Worm (Caenorhabditis elegans) whole organism, late embryonic: ENCODE results near the gene egl-36.

Experiments
- C08G9.2 ChIP-seq: sonication (generic microtip); optimal IDR thresholded peaks from 2 replicates; lab custom pipeline; 2016; ENCODE audit warnings: mild to moderate bottlenecking, missing genetic modification characterization, moderate library complexity, missing compliant biosample characterization
- K02D7.2 ChIP-seq: sonication (generic microtip); optimal IDR thresholded peaks from 2 replicates; lab custom pipeline; 2017; ENCODE audit warnings: mild to moderate bottlenecking, missing genetic modification characterization, missing compliant biosample characterization
- K09A11.1 ChIP-seq: sonication (generic microtip); optimal IDR thresholded peaks from 2 replicates; lab custom pipeline; 2017; ENCODE audit warnings: antibody characterized with exemption, mild to moderate bottlenecking, missing genetic modification characterization, missing compliant biosample characterization; ENCODE audit not compliant: insufficient read depth
- T23F11.4 ChIP-seq: fragments of 200-800 bp; sonication (Bioruptor generic); optimal IDR thresholded peaks from 2 replicates; lab custom pipeline; 2018; ENCODE audit warnings: mild to moderate bottlenecking, missing genetic modification characterization, missing compliant biosample characterization
- Y22D7AL.16 ChIP-seq: sonication (generic microtip); optimal IDR thresholded peaks from 2 replicates; lab custom pipeline; 2016; ENCODE audit warnings: missing genetic modification characterization, missing compliant biosample characterization
- ahr-1 ChIP-seq: sonication (generic microtip); optimal IDR thresholded peaks from 2 replicates; lab custom pipeline; 2016; ENCODE audit warnings: missing genetic modification characterization, missing compliant biosample characterization
- ama-1 ChIP-seq: fragments of 150-350 bp; optimal IDR thresholded peaks from 2 replicates; lab custom pipeline; 2014
- ceh-14 ChIP-seq: sonication (generic microtip); optimal IDR thresholded peaks from 2 replicates; lab custom pipeline; 2016; ENCODE audit warnings: missing genotype, missing genetic modification characterization, missing compliant biosample characterization
- ceh-2 ChIP-seq: sonication (generic microtip); optimal IDR thresholded peaks from 2 replicates; lab custom pipeline; 2016; ENCODE audit warnings: missing genotype, missing genetic modification characterization, missing compliant biosample characterization
- ceh-24 ChIP-seq: sonication (generic microtip); optimal IDR thresholded peaks from 2 replicates; lab custom pipeline; 2016; ENCODE audit warnings: mild to moderate bottlenecking, missing genetic modification characterization, missing compliant biosample characterization
- ceh-30 ChIP-seq: fragments of 150-350 bp; optimal IDR thresholded peaks from 2 replicates; lab custom pipeline; 2014; ENCODE audit warnings: missing biosample characterization, missing genetic modification characterization
- ceh-34 ChIP-seq: sonication (generic microtip); optimal IDR thresholded peaks from 2 replicates; lab custom pipeline; 2016; ENCODE audit warnings: mild to moderate bottlenecking, missing genetic modification characterization, missing compliant biosample characterization
- ceh-48 ChIP-seq: sonication (generic microtip); optimal IDR thresholded peaks from 2 replicates; lab custom pipeline; 2016; ENCODE audit warnings: missing genetic modification characterization, inconsistent platforms, missing compliant biosample characterization
- ceh-6 ChIP-seq: fragments of 200-800 bp; sonication (Bioruptor generic); optimal IDR thresholded peaks from 2 replicates; lab custom pipeline; 2018; ENCODE audit warnings: mild to moderate bottlenecking, missing genetic modification characterization, missing compliant biosample characterization
- dmd-4 ChIP-seq: sonication (generic microtip); optimal IDR thresholded peaks from 2 replicates; lab custom pipeline; 2016; ENCODE audit warnings: borderline replicate concordance, missing genetic modification characterization, missing compliant biosample characterization
- elt-4 ChIP-seq: sonication (generic microtip); optimal IDR thresholded peaks from 2 replicates; lab custom pipeline; 2016; ENCODE audit warnings: missing genetic modification characterization, missing compliant biosample characterization
- fax-1 ChIP-seq: sonication (generic microtip); optimal IDR thresholded peaks from 2 replicates; lab custom pipeline; 2016; ENCODE audit warnings: missing genotype, missing genetic modification characterization, missing compliant biosample characterization
- fkh-10 ChIP-seq: fragments of 150-350 bp; optimal IDR thresholded peaks from 2 replicates; lab custom pipeline; 2014; ENCODE audit warnings: missing biosample characterization, missing genetic modification reagents, missing genetic modification characterization
- hlh-13 ChIP-seq: fragments of 200-800 bp; sonication (Bioruptor generic); optimal IDR thresholded peaks from 2 replicates; lab custom pipeline; 2018; ENCODE audit warnings: mild to moderate bottlenecking, missing genetic modification characterization, missing compliant biosample characterization
- hlh-30 ChIP-seq: sonication (generic microtip); optimal IDR thresholded peaks from 2 replicates; lab custom pipeline; 2017; ENCODE audit warnings: antibody characterized with exemption, missing genetic modification characterization, missing compliant biosample characterization; ENCODE audit not compliant: insufficient read depth
- hlh-6 ChIP-seq: sonication (generic microtip); optimal IDR thresholded peaks from 2 replicates; lab custom pipeline; 2016; ENCODE audit warnings: missing genotype, missing genetic modification characterization, missing compliant biosample characterization
- hlh-8 ChIP-seq: sonication (generic microtip); optimal IDR thresholded peaks from 2 replicates; lab custom pipeline; 2016; ENCODE audit warnings: missing genotype, missing genetic modification characterization, missing compliant biosample characterization
- lim-6 ChIP-seq: sonication (generic microtip); optimal IDR thresholded peaks from 2 replicates; lab custom pipeline; 2016; ENCODE audit warnings: missing genetic modification characterization, missing compliant biosample characterization
- madf-2 ChIP-seq: sonication (generic microtip); optimal IDR thresholded peaks from 2 replicates; lab custom pipeline; 2017; ENCODE audit warnings: missing genetic modification characterization, missing compliant biosample characterization
- nfya-1 ChIP-seq: sonication (generic microtip); optimal IDR thresholded peaks from 2 replicates; lab custom pipeline; 2017; ENCODE audit warnings: missing genetic modification characterization, mild to moderate bottlenecking, missing compliant biosample characterization, antibody characterized with exemption, moderate library complexity
- nhr-11 ChIP-seq: fragments of 150-350 bp; optimal IDR thresholded peaks from 2 replicates; lab custom pipeline; 2014; ENCODE audit warnings: missing biosample characterization, missing genetic modification characterization
- odd-2 ChIP-seq: sonication (generic microtip); optimal IDR thresholded peaks from 2 replicates; lab custom pipeline; 2017; ENCODE audit warnings: antibody characterized with exemption, mild to moderate bottlenecking, missing genetic modification characterization, missing compliant biosample characterization
- pat-9 ChIP-seq: fragments of 200-800 bp; sonication (Bioruptor generic); optimal IDR thresholded peaks from 2 replicates; lab custom pipeline; 2018; ENCODE audit warnings: mild to moderate bottlenecking, missing genetic modification characterization, moderate library complexity, missing compliant biosample characterization
- pha-2 ChIP-seq: sonication (generic microtip); optimal IDR thresholded peaks from 2 replicates; lab custom pipeline; 2017; ENCODE audit warnings: mild to moderate bottlenecking, missing genetic modification characterization, missing compliant biosample characterization
- pha-4 ChIP-seq: fragments of 150-350 bp; optimal IDR thresholded peaks from 2 replicates; lab custom pipeline; 2018; ENCODE audit warnings: missing biosample characterization, missing genetic modification reagents, missing genetic modification characterization
- sdc-2 ChIP-seq: sonication (generic microtip); optimal IDR thresholded peaks from 2 replicates; lab custom pipeline; 2016; ENCODE audit warnings: missing genotype, missing genetic modification characterization, missing compliant biosample characterization
- sox-4 ChIP-seq: sonication (generic microtip); optimal IDR thresholded peaks from 2 replicates; lab custom pipeline; 2017; ENCODE audit warnings: mild to moderate bottlenecking, missing genetic modification characterization, inconsistent platforms, missing compliant biosample characterization
- tbx-2 ChIP-seq: sonication (generic microtip); optimal IDR thresholded peaks from 2 replicates; lab custom pipeline; 2016; ENCODE audit warnings: missing genetic modification characterization, missing compliant biosample characterization
- tbx-7 ChIP-seq: sonication (generic microtip); optimal IDR thresholded peaks from 2 replicates; lab custom pipeline; 2016; ENCODE audit warnings: missing genotype, missing genetic modification characterization, missing compliant biosample characterization
- zip-5 ChIP-seq: sonication (generic microtip); optimal IDR thresholded peaks from 2 replicates; lab custom pipeline; 2016; ENCODE audit warnings: missing genetic modification characterization, missing compliant biosample characterization
- ztf-16 ChIP-seq: sonication (generic microtip); optimal IDR thresholded peaks from 2 replicates; lab custom pipeline; 2017; ENCODE audit warnings: missing genetic modification characterization, missing compliant biosample characterization

The egl-36 gene

DNA sequence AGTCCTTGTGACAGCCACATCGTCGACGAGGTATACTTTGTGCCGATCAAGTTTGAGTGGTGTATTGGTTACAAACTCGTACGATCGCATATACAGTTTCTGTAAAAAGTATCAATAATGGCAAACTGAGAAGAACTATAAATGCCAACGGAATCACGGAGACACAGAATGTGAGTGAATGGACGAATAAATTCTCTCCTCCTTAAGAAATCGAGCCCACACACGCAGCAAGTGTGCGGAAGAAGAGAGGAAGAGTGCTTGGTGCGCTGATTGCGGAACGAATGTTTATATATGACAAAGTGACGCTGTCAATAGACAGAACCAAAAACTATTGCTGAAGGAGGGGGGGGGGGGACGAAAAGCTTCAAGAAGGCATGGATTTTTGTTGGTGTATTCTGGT, 22.4 kb upstream of the egl-36 start, which contains the start of gene rhgf-1:
Gene rhgf-1 (minus strand): TSS at position 101 of the 400 bp plus-strand sequence.
- TF ChIP-seq zip-5 (tag; lab: Kevin White, UChicago) (no peak), ceh-24 (tag; lab: Kevin White, UChicago) (no peak), nfya-1 (tag; lab: Kevin White, UChicago) (no peak), pat-9 (tag; lab: Kevin White, UChicago) (no peak), ahr-1 (tag; lab: Kevin White, UChicago) (no peak), odd-2 (tag; lab: Kevin White, UChicago) (no peak), pha-2 (no peak), lim-6 (tag; lab: Kevin White, UChicago) (no peak), sdc-2 (tag; lab: Kevin White, UChicago) (no peak), ceh-2 (no peak), C08G9.2 (tag; lab: Kevin White, UChicago) (no peak), K09A11.1 (tag; lab: Kevin White, UChicago) (no peak), ceh-6 (GFP tag; lab: Kevin White, UChicago) (no peak), sox-4 (tag; lab: Kevin White, UChicago) (no peak), ceh-30 (tag; lab: Kevin White, UChicago) (no peak), hlh-13 (GFP tag; lab: Kevin White, UChicago) (no peak), nhr-11 (tag; lab: Kevin White, UChicago) (no peak), pha-4 (no peak), T23F11.4 (GFP tag; lab: Kevin White, UChicago) (no peak)

DNA sequence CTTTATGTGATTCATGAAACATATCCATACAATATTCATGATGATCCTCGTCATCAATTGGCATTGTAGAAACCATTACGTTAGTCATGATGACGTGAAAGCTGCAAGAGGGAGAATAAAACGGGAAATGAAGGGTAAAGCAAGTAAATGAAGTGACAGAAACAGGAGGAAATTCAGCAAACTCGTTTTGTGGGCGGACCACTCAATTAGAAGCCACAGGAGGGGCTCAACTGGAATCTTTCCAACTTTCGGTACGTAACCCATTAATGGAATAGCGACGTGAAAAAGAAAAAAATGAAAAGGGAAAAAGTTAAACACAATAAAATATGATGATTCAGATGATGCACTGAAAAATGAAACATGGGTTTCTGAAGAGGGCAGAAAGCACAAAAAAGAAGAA, 17.1 kb upstream of the egl-36 start, which contains the start of gene T01C1.4:
Gene T01C1.4 (minus strand): TSS at position 101 of the 400 bp plus-strand sequence.
- TF ChIP-seq dmd-4 (tag; lab: Kevin White, UChicago) (no peak), tbx-2 (no peak), sox-4 (tag; lab: Kevin White, UChicago) (no peak), elt-4 (tag; lab: Kevin White, UChicago) (no peak), tbx-7 (no peak), fax-1 (tag; lab: Kevin White, UChicago) (no peak), ceh-48 (tag; lab: Kevin White, UChicago) (no peak), ama-1 (no peak), Y22D7AL.16 (tag; lab: Kevin White, UChicago) (no peak), ztf-16 (tag; lab: Kevin White, UChicago) (no peak), hlh-30 (no peak), ceh-2 (no peak), K02D7.2 (tag; lab: Kevin White, UChicago) (no peak)

DNA sequence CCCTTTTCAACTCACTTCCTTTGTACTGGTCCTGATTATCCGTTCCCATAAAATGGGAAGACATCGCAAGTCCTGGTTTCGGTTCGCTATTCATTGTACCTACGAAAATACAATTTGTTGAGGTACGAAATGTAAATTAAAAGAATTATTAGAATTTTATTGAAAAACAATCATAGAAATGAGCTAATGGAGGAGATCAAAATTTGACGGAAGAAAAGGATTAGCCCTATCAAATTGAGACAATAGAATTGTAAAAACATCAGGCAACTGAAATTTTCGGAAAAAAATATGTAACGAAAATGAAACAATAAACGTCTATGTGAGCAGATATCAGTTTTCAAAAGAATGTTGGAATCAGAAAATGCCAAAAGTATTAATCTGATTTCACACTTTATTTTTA, 12.2 kb upstream of the egl-36 start, which contains the start of gene mbr-1:
Gene mbr-1 (minus strand): TSS at position 101 of the 400 bp plus-strand sequence.
- TF ChIP-seq ztf-16 (tag; lab: Kevin White, UChicago) (no peak), ceh-6 (GFP tag; lab: Kevin White, UChicago) (no peak), ceh-14 (tag; lab: Kevin White, UChicago) (no peak)

DNA sequence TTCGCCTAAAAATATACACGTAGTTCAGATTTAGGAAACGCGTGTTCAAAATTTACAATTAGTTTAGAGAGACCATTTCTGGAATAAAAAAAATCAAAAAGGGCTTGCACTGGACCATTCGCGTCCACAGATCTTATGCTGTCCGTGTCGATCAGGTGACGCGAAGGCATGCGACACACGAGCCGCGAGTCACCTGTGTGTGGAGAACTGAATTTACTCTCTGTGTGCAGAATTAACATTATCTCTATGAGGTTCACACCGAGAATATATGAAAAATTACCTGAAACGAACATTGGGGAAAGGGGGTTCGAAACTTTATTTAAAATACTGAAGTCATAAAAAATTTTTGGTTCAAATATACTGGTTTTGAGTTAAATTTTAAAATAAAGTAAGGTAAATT, 6.4 kb upstream of the egl-36 start:
- no peak for TF ChIP-seq ahr-1 (tag; lab: Kevin White, UChicago)
- TF ChIP-seq dmd-4 (tag; lab: Kevin White, UChicago) = no peak
- no peak for TF ChIP-seq hlh-6 (tag; lab: Kevin White, UChicago)
- TF ChIP-seq madf-2 = no peak
- no peak for TF ChIP-seq hlh-8 (tag; lab: Kevin White, UChicago)
- no peak for TF ChIP-seq ceh-34 (tag; lab: Kevin White, UChicago)
- TF ChIP-seq fkh-10 (GFP tag; lab: Kevin White, UChicago) = no peak
- TF ChIP-seq ceh-14 (tag; lab: Kevin White, UChicago) = no peak
